Fruit fly (Drosophila melanogaster): ENCODE data around the gene Gba1b.

Gene Gba1b

DNA sequence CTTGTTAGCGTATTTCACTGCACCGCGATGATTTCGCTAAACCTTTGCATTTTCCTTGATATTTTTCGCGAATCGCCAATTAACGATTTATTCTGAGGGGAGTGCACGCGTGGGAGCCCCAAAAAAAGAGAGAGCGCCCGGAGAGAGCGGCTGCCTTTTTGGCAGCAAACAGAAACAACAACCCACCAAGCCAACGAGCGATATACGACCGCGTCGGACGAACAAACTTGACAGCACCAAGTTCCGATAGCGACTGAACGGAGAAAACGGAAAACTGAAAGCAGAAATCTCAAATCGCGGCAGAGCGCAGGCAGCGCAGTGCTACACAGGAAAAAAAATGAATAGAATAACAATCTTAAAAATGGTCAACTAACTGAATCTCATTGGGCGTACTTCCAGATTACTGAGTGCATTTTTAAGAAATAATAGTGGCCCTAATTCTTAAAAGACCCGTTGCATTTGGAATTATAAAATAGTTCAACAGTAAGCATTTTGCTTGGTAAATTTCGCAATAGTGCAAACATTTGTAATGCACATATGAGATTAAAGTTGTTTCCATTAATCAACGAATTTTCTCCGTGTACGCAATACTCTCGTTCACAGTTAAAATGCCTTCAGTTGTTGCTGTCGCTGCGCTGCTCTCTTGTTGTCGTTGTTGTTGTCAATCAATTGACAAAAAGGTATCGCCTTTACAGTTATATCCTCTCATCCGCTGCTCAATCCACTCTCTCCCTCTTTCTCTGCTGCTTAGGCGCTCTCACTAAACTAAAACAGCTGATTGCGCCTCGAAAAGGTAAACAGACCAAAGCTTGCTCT lies 35.0 kb upstream of the Gba1b start, which contains the start of gene CG31145 (continued):
- peak; percentile 90 for TF ChIP-seq ftz-f1 (GFP tag; optimal IDR thresholded peaks at IDR 0.05)
- peak; percentile 99 for TF ChIP-seq fd3F (GFP tag; optimal IDR thresholded peaks at IDR 0.05)
- no peak for TF ChIP-seq HLHmδ (GFP tag; optimal IDR thresholded peaks at IDR 0.05)
- TF ChIP-seq CG3065 (GFP tag; optimal IDR thresholded peaks at IDR 0.05) = peak; percentile 99
- peak; percentile 99 for TF ChIP-seq gsb (GFP tag; IDR thresholded peaks at IDR 0.05)
- TF ChIP-seq bsh (GFP tag; optimal IDR thresholded peaks at IDR 0.05) = peak; percentile 99
- peak; percentile 86 for TF ChIP-seq CG10321 (GFP tag; IDR thresholded peaks at IDR 0.05)
- TF ChIP-seq CG14050 (GFP tag; IDR thresholded peaks at IDR 0.05) = peak; percentile 99
- peak; percentile 98 for TF ChIP-seq schlank (tag; optimal IDR thresholded peaks at IDR 0.05)
- TF ChIP-seq Nf-YC (tag; optimal IDR thresholded peaks at IDR 0.05) = peak; percentile 93
- TF ChIP-seq CG13624 (GFP tag; optimal IDR thresholded peaks at IDR 0.05) = peak; percentile 100
- TF ChIP-seq Asciz (GFP tag; optimal IDR thresholded peaks at IDR 0.05) = peak; percentile 100
- TF ChIP-seq ems (GFP tag; optimal IDR thresholded peaks at IDR 0.05) = peak; percentile 99
- peak; percentile 99 for TF ChIP-seq pnt (GFP tag; optimal IDR thresholded peaks at IDR 0.05)
- no peak for TF ChIP-seq HLH4C (GFP tag; IDR thresholded peaks at IDR 0.05; ENCODE audit: partially characterized antibody)
- TF ChIP-seq D (optimal IDR thresholded peaks at IDR 0.05) = no peak
- peak; percentile 100 for TF ChIP-seq D (GFP tag; optimal IDR thresholded peaks at IDR 0.05)
- peak; percentile 90 for TF ChIP-seq CG15073 (GFP tag; optimal IDR thresholded peaks at IDR 0.05)
- peak; percentile 97 for TF ChIP-seq D19B (GFP tag; optimal IDR thresholded peaks at IDR 0.05)
- peak; percentile 99 for TF ChIP-seq CG2199 (GFP tag; IDR thresholded peaks at IDR 0.05)
- TF ChIP-seq jing (GFP tag; optimal IDR thresholded peaks at IDR 0.05) = peak; percentile 99
- peak; percentile 99 for TF ChIP-seq NC2α (GFP tag; optimal IDR thresholded peaks at IDR 0.05)
- peak; percentile 100 for TF ChIP-seq Xbp1 (GFP tag; optimal IDR thresholded peaks at IDR 0.05)
- peak; percentile 99 for TF ChIP-seq CG5245 (GFP tag; optimal IDR thresholded peaks at IDR 0.05)
- TF ChIP-seq Camta (GFP tag; optimal IDR thresholded peaks at IDR 0.05) = peak; percentile 100
- peak; percentile 99 for TF ChIP-seq slou (GFP tag; optimal IDR thresholded peaks at IDR 0.05)
- peak; percentile 97 for TF ChIP-seq CG7987 (GFP tag; optimal IDR thresholded peaks at IDR 0.05)
- TF ChIP-seq CG17328 (GFP tag; IDR thresholded peaks at IDR 0.05) = peak; percentile 98
- TF ChIP-seq ATbp (GFP tag; optimal IDR thresholded peaks at IDR 0.05) = peak; percentile 100
- peak; percentile 100 for TF ChIP-seq lab (GFP tag; optimal IDR thresholded peaks at IDR 0.05)
- TF ChIP-seq CG34422 (GFP tag; IDR thresholded peaks at IDR 0.05) = peak; percentile 99
- TF ChIP-seq fd64A (GFP tag; optimal IDR thresholded peaks at IDR 0.05) = peak; percentile 98
- TF ChIP-seq da (GFP tag; optimal IDR thresholded peaks at IDR 0.05) = peak; percentile 99
- peak; percentile 70; the same call in 1 of the 2 replicates for TF ChIP-seq tna (GFP tag; IDR thresholded peaks at IDR 0.05; ENCODE audit: partially characterized antibody)
- TF ChIP-seq CG8290 (GFP tag; optimal IDR thresholded peaks at IDR 0.05) = peak; percentile 98
- peak; percentile 91 to 98 for TF ChIP-seq CG8290 (tag; optimal IDR thresholded peaks at IDR 0.05)
- TF ChIP-seq onecut (GFP tag; IDR thresholded peaks at IDR 0.05) = peak; percentile 97
- peak; percentile 93 for TF ChIP-seq exex (tag; optimal IDR thresholded peaks at IDR 0.05)
- peak; percentile 99 for TF ChIP-seq CG7372 (GFP tag; IDR thresholded peaks at IDR 0.05)
- no peak for TF ChIP-seq Opbp (GFP tag; IDR thresholded peaks at IDR 0.05; ENCODE audit: partially characterized antibody)
- TF ChIP-seq CG33213 (GFP tag; optimal IDR thresholded peaks at IDR 0.05) = peak; percentile 99
- peak; percentile 92 for TF ChIP-seq kni (GFP tag; optimal IDR thresholded peaks at IDR 0.05)
- TF ChIP-seq CG10959 (GFP tag; IDR thresholded peaks at IDR 0.05) = peak; percentile 95
- TF ChIP-seq Ssrp (tag; optimal IDR thresholded peaks at IDR 0.05) = peak; percentile 100
- TF ChIP-seq pzg (GFP tag; optimal IDR thresholded peaks at IDR 0.05) = peak; percentile 35
- no peak for TF ChIP-seq usp (GFP tag; optimal IDR thresholded peaks at IDR 0.05)
- peak; percentile 89; the same call in 2 of the 4 replicates for TF ChIP-seq chinmo (GFP tag; IDR thresholded peaks at IDR 0.05; ENCODE audit: partially characterized antibody)
- peak; percentile 99 for TF ChIP-seq en (GFP tag; optimal IDR thresholded peaks at IDR 0.05)
- TF ChIP-seq Rx (GFP tag; IDR thresholded peaks at IDR 0.05) = peak; percentile 98
